Worm (Caenorhabditis elegans): ENCODE measurements around the gene ttr-12.
A peak's percentile ranks its signal among the peaks of the same experiment; 100 is the strongest.

Gene ttr-12

DNA sequence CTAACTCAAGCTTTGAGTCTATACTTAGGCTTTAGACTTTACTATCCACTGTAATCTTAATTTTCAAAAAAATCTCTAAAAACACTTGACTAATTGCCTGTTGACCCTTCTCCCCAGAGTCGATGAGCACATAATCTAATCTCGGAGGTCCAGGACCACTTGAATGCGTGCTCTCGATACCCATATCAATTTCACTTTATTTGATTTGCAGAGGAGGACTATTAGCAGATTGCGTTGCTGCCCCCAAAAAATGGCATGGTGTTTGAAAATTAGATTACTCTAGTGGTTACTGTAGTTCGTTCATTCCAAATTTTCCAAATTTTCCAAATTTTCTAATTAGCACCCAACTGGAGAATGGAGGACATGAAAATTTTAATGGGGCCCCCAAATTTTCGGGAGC, 36.9 kb upstream of the ttr-12 start:
- peak; percentile 90 for TF ChIP-seq ces-1 (GFP tag; optimal IDR thresholded peaks at IDR 0.05)
- TF ChIP-seq nhr-12 (tag; optimal IDR thresholded peaks at IDR 0.05), result no peak

DNA sequence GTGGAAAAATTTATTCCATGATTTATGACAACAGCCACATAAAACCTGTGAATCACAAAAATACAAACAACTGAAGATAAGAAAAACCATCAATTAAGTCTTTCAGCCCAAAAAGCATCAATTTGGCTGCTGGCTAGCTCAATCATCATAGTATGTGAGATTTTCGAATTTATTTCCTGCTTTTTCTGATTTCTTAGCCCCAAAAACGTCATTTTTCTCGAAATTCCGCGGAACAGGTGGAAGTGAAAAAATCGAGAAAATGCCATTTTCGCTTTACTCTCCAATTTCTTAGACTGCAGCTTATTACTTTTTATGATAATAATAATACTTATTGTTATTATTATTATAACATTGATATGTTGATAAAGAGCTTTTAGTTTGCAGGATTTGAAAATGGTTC, 33.3 kb upstream of the ttr-12 start, which contains the start of gene srxa-15:
TSS of gene srxa-15 (plus strand) at position 301 of the 400 bp plus-strand sequence.
- no peak for TF ChIP-seq drap-1 (GFP tag; optimal IDR thresholded peaks at IDR 0.05)
- no peak for TF ChIP-seq lsy-2 (tag; optimal IDR thresholded peaks at IDR 0.05)
- TF ChIP-seq hlh-1 (tag; optimal IDR thresholded peaks at IDR 0.05), result no peak
- no peak for TF ChIP-seq nhr-12 (tag; optimal IDR thresholded peaks at IDR 0.05)
- TF ChIP-seq elt-3 (tag; optimal IDR thresholded peaks at IDR 0.05), result no peak
- TF ChIP-seq unc-62 (GFP tag; optimal IDR thresholded peaks at IDR 0.05), result no peak
- no peak for TF ChIP-seq blmp-1 (tag; optimal IDR thresholded peaks at IDR 0.05)
- TF ChIP-seq sptf-1 (tag; optimal IDR thresholded peaks at IDR 0.05), result no peak
- no peak for TF ChIP-seq mab-5 (tag; optimal IDR thresholded peaks at IDR 0.05)

DNA sequence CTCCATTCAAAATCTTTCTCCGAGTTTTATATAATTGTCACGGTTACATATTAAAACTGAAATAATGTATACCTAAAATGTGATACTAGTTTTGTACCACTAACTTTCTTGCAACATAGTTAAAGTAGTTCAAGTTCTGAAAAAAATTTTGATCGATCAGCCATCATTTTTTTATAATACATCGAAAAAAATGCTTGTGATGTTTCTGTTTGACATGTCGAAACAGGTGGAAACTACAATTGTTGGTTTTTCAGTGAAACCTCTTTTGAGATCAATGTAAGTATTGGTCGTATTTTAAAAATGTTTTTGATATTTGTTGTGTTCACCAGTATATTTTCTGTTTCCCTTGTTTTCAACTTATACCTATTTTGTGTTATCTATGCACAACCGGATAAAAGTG, 30.7 kb upstream of the ttr-12 start, which contains the start of gene srxa-14:
TSS of gene srxa-14 (plus strand) at position 301 of the 400 bp plus-strand sequence.
- TF ChIP-seq snpc-4 (tag; optimal IDR thresholded peaks at IDR 0.05), result no peak
- no peak for TF ChIP-seq ces-1 (GFP tag; optimal IDR thresholded peaks at IDR 0.05)
- no peak for TF ChIP-seq ceh-39 (tag; optimal IDR thresholded peaks at IDR 0.05)
- TF ChIP-seq nhr-2 (tag; optimal IDR thresholded peaks at IDR 0.05), result no peak
- TF ChIP-seq nhr-28 (tag; optimal IDR thresholded peaks at IDR 0.05), result no peak
- TF ChIP-seq sptf-1 (tag; optimal IDR thresholded peaks at IDR 0.05), result no peak
- no peak for TF ChIP-seq M03D4.4 (tag; optimal IDR thresholded peaks at IDR 0.05)
- no peak for TF ChIP-seq ceh-83 (GFP tag; optimal IDR thresholded peaks at IDR 0.05)

DNA sequence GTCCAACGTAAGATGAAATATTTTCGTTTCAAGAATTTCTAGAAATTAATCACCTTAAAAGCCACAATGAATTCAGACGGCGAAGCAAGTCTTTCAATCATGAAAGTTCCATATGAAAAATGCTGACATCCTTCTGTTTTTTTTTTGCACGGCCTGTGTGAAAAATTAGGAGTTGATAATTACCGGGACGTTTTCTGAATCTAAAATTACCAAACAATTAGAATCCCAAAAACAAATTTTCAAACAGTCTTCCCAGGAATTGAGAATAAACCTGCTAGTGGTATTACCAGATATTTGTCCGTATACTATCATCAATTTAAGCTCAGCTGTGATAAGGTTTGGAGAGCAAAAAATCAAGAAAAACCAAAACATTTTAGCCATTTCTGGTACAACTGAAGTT, 29.8 kb upstream of the ttr-12 start, which contains the start of gene Y44A6B.3:
TSS of gene Y44A6B.3 (minus strand) at position 101 of the 400 bp plus-strand sequence.
- TF ChIP-seq nhr-237 (tag; optimal IDR thresholded peaks at IDR 0.05), result no peak
- TF ChIP-seq bed-3 (GFP tag; optimal IDR thresholded peaks at IDR 0.05), result no peak
- no peak for TF ChIP-seq lin-32 (GFP tag; optimal IDR thresholded peaks at IDR 0.05)
- TF ChIP-seq elt-1 (tag; optimal IDR thresholded peaks at IDR 0.05; ENCODE audit: borderline replicate concordance, insufficient read depth), result no peak
- TF ChIP-seq ztf-11 (tag; optimal IDR thresholded peaks at IDR 0.05), result no peak
- TF ChIP-seq zip-8 (tag; optimal IDR thresholded peaks at IDR 0.05), result no peak
- TF ChIP-seq ceh-83 (GFP tag; optimal IDR thresholded peaks at IDR 0.05), result no peak
- no peak for TF ChIP-seq flh-1 (GFP tag; optimal IDR thresholded peaks at IDR 0.05)
- TF ChIP-seq nhr-76 (tag; optimal IDR thresholded peaks at IDR 0.05), result no peak
- no peak for TF ChIP-seq nhr-2 (tag; optimal IDR thresholded peaks at IDR 0.05)
- TF ChIP-seq hlh-1 (tag; optimal IDR thresholded peaks at IDR 0.05), result no peak
- no peak for TF ChIP-seq lsy-2 (tag; optimal IDR thresholded peaks at IDR 0.05)
- TF ChIP-seq blmp-1 (tag; optimal IDR thresholded peaks at IDR 0.05), result no peak
- no peak for TF ChIP-seq ham-2 (GFP tag; optimal IDR thresholded peaks at IDR 0.05)
- TF ChIP-seq lin-13 (tag; optimal IDR thresholded peaks at IDR 0.05), result no peak
- no peak for TF ChIP-seq mep-1 (tag; optimal IDR thresholded peaks at IDR 0.05)
- TF ChIP-seq unc-62 (GFP tag; optimal IDR thresholded peaks at IDR 0.05), result no peak

DNA sequence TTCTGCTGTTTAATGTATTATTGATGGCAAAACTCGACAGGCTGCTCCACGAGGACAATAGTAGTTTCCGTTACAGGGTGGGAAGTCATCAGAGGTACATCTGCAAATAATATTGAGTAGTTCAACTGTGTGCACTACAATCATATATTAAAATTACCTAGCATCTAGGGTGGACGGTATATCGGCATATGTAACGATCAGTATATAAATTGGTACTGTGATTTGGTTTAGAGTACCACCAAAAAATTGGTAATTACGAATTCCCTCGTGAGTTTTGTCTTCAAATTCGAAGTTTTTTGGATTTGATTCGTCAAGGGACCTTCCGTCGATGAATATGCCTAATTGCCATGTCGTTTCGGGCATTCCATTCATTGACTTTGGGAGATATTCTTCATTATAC, 28.3 kb upstream of the ttr-12 start, which contains the start of gene ttr-13:
TSS of gene ttr-13 (minus strand) at position 101 of the 400 bp plus-strand sequence.
- TF ChIP-seq bed-3 (GFP tag; optimal IDR thresholded peaks at IDR 0.05) (no peak), blmp-1 (tag; optimal IDR thresholded peaks at IDR 0.05) (no peak), unc-39 (tag; optimal IDR thresholded peaks at IDR 0.05) (no peak), drap-1 (GFP tag; optimal IDR thresholded peaks at IDR 0.05) (no peak), mls-2 (tag; optimal IDR thresholded peaks at IDR 0.05) (no peak), nhr-237 (tag; optimal IDR thresholded peaks at IDR 0.05) (no peak), ztf-11 (tag; optimal IDR thresholded peaks at IDR 0.05) (no peak), unc-62 (GFP tag; optimal IDR thresholded peaks at IDR 0.05) (no peak), elt-1 (tag; optimal IDR thresholded peaks at IDR 0.05; ENCODE audit: borderline replicate concordance, insufficient read depth) (no peak), lin-13 (tag; optimal IDR thresholded peaks at IDR 0.05) (no peak)

DNA sequence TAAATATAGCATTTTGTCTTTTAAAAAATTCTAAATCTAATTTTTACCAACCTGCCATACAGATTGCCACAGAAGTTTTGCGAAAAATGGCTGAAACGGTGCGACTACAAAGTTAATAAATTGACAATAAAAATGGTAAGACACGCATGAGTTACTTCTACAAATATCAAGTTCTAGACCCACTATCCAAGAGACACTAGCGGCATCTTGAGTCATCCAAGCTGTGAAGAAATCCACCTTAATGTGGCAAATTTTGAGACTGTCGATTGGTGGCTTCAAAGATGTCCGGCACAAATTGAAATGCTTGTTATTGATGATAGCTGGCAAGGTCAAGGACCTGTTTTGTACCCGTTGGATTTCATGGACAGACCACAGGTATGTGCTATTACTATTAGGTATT, 25.7 kb upstream of the ttr-12 start, which contains the start of gene F46B3.16:
TSS of gene F46B3.16 (plus strand) at position 301 of the 400 bp plus-strand sequence.
- TF ChIP-seq nhr-2 (tag; optimal IDR thresholded peaks at IDR 0.05) (no peak), cnd-1 (tag; optimal IDR thresholded peaks at IDR 0.05) (no peak), pha-4 (tag; optimal IDR thresholded peaks at IDR 0.05) (no peak), nhr-76 (tag; optimal IDR thresholded peaks at IDR 0.05) (no peak), bed-3 (GFP tag; optimal IDR thresholded peaks at IDR 0.05) (no peak), unc-39 (tag; optimal IDR thresholded peaks at IDR 0.05) (no peak), nhr-28 (tag; optimal IDR thresholded peaks at IDR 0.05) (no peak), nhr-12 (tag; optimal IDR thresholded peaks at IDR 0.05) (no peak), elt-1 (tag; optimal IDR thresholded peaks at IDR 0.05; ENCODE audit: borderline replicate concordance, insufficient read depth) (no peak), snpc-4 (tag; optimal IDR thresholded peaks at IDR 0.05) (no peak), ces-1 (GFP tag; optimal IDR thresholded peaks at IDR 0.05) (no peak), hlh-1 (tag; optimal IDR thresholded peaks at IDR 0.05) (no peak), mab-5 (tag; optimal IDR thresholded peaks at IDR 0.05) (no peak), mep-1 (tag; optimal IDR thresholded peaks at IDR 0.05) (no peak), lin-13 (tag; optimal IDR thresholded peaks at IDR 0.05) (no peak), ham-2 (GFP tag; optimal IDR thresholded peaks at IDR 0.05) (no peak), ztf-11 (tag; optimal IDR thresholded peaks at IDR 0.05) (no peak), ceh-83 (GFP tag; optimal IDR thresholded peaks at IDR 0.05) (no peak), flh-1 (GFP tag; optimal IDR thresholded peaks at IDR 0.05) (no peak), unc-120 (tag; optimal IDR thresholded peaks at IDR 0.05; ENCODE audit: poor library complexity, severe bottlenecking) (no peak)

Measured in whole organism, mixed stage, embryonic.